Fruit fly (Drosophila melanogaster) whole organism, prepupa: ENCODE data around the gene Sec15.

Experiments
- CG31627 ChIP-seq: fragments of 200-800 bp; sonication (Bioruptor generic); optimal IDR thresholded peaks from 3 replicates; lab custom pipeline; 2016; ENCODE audit warnings: missing biosample characterization, missing genetic modification characterization
- CG6163 ChIP-seq: fragments of 200-800 bp; sonication (Bioruptor generic); IDR thresholded peaks from 3 replicates; pipeline ENCODE4 v1.3.6; 2022; ENCODE audit warnings: missing biosample characterization, missing genetic modification characterization
- dac ChIP-seq: fragments of 200-800 bp; sonication (Bioruptor generic); optimal IDR thresholded peaks from 2 replicates; lab custom pipeline; 2017; ENCODE audit warnings: missing biosample characterization, mild to moderate bottlenecking, missing genetic modification characterization
- dsx ChIP-seq: fragments of 200-800 bp; optimal IDR thresholded peaks from 3 replicates; lab custom pipeline; 2019; ENCODE audit warnings: missing biosample characterization, mild to moderate bottlenecking, missing genetic modification characterization, moderate library complexity; ENCODE audit not compliant: poor library complexity, severe bottlenecking

DNA sequence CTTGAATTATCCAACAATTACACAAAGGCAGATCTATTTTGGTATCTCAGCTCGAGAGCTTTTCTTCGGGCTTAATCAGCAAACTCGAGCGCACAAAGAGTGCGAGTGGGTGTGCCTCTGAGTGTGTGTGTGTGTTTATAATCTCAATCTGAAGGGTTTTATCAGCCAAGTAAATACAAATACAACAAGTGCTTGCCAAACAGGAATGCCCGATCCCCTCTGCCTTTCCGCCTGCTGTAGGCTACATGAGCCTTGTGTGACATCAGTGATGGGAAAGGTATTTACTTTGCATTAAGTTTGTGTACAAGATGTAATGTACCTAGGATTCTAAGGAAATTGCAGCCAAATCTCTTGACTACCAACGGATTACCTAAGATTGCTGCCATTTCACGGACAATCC is 18.4 kb downstream of the Sec15 start:
- no peak for TF ChIP-seq dac
- TF ChIP-seq CG31627, result no peak
- TF ChIP-seq CG6163, result peak; percentile 72
- TF ChIP-seq dsx (GFP tag; lab: Kevin White, UChicago), result no peak
